Fruit fly (Drosophila melanogaster) whole organism, pupa: Measurements from ENCODE around the gene mRpL10.

Experiments
- CG12605 ChIP-seq: fragments of 200-800 bp; sonication (Bioruptor generic); IDR thresholded peaks from 2 replicates; pipeline ENCODE4 v1.3.6; 2022; ENCODE audit warnings: missing biosample characterization, missing genetic modification characterization
- CG14655 ChIP-seq: fragments of 200-800 bp; sonication (Bioruptor generic); optimal IDR thresholded peaks from 3 replicates; lab custom pipeline; 2017; ENCODE audit warnings: mild to moderate bottlenecking, missing biosample characterization, missing genetic modification reagents, missing genetic modification characterization
- CG15710 ChIP-seq: fragments of 200-800 bp; sonication (Bioruptor generic); optimal IDR thresholded peaks from 2 replicates; lab custom pipeline; 2018; ENCODE audit warnings: missing biosample characterization, mild to moderate bottlenecking, missing genetic modification characterization, moderate library complexity
- CG17806 ChIP-seq: fragments of 200-800 bp; sonication (Bioruptor generic); optimal IDR thresholded peaks from 2 replicates; lab custom pipeline; 2018; ENCODE audit warnings: missing biosample characterization, mild to moderate bottlenecking, missing genetic modification characterization, moderate library complexity
- CG32121 ChIP-seq: fragments of 200-800 bp; sonication (Bioruptor generic); IDR thresholded peaks from 2 replicates; pipeline ENCODE4 v1.3.6; 2022; ENCODE audit warnings: missing biosample characterization, missing genetic modification characterization
- CG34367 ChIP-seq: fragments of 200-800 bp; sonication (Bioruptor generic); optimal IDR thresholded peaks from 2 replicates; lab custom pipeline; 2018; ENCODE audit warnings: missing biosample characterization, mild to moderate bottlenecking, missing genetic modification characterization
- CG8159 ChIP-seq: fragments of 200-800 bp; sonication (Bioruptor generic); optimal IDR thresholded peaks from 3 replicates; lab custom pipeline; 2018; ENCODE audit warnings: missing biosample characterization, mild to moderate bottlenecking, missing genetic modification characterization, moderate library complexity
- CG8301 ChIP-seq: fragments of 200-800 bp; sonication (Bioruptor generic); optimal IDR thresholded peaks from 2 replicates; lab custom pipeline; 2018; ENCODE audit warnings: missing biosample characterization, mild to moderate bottlenecking, missing genetic modification characterization
- CG9948 ChIP-seq: fragments of 200-800 bp; sonication (Bioruptor generic); optimal IDR thresholded peaks from 2 replicates; lab custom pipeline; 2018; ENCODE audit warnings: missing biosample characterization, mild to moderate bottlenecking, missing genetic modification characterization, moderate library complexity
- EcR ChIP-seq: fragments of 200-800 bp; sonication (Bioruptor generic); optimal IDR thresholded peaks from 3 replicates; lab custom pipeline; 2019; ENCODE audit warnings: missing biosample characterization, missing genetic modification characterization, mild to moderate bottlenecking, moderate library complexity, missing genetic modification reagents
- Pif1A ChIP-seq: fragments of 200-800 bp; sonication (Bioruptor generic); optimal IDR thresholded peaks from 3 replicates; lab custom pipeline; 2016; ENCODE audit warnings: missing biosample characterization, missing genetic modification characterization
- Snoo ChIP-seq: fragments of 200-800 bp; sonication (Bioruptor generic); optimal IDR thresholded peaks from 3 replicates; lab custom pipeline; 2017; ENCODE audit warnings: missing biosample characterization, mild to moderate bottlenecking, missing genetic modification characterization, inconsistent platforms

DNA sequence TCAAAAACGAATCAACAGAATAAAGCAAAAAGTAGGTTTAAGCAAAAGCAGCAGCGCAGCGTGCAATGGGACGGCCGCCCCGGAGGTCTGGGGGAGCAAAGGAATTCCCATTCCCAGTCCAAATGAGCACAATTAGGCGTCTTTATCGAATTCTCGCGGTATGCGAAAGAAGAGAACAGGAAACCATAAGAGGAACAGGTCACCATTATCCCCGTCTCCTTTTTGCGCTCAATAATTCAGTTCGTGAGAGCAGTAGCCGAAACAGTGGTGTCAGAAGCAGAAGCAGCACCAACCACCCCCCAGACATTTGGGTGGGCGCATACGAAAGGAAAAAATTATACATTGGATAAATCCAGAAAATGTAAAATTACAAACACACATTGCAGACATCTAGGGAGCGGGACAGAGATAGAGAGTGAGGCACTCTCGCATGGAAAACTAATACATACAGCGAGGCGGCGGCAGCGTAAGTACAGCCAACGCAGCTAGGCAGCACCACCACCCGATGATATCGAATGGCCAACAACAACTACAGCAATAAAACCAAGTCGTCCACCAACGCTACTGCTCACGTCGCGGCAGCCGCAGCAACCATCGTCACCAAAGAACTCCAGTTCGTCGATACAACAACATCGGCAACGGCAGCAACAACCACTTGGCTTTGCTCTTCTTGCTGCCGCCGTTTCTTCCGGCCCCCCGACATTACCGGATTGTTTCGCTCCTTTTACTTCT is 20.5 kb downstream of the mRpL10 start:
- TF ChIP-seq Pif1A (GFP tag; lab: Kevin White, UChicago) (no peak), Snoo (tag; lab: Kevin White, UChicago) (no peak), CG12605 (GFP tag; lab: Robert Waterston, UW) (no peak), CG14655 (no peak), CG32121 (GFP tag; lab: Robert Waterston, UW) (no peak), CG8301 (no peak), CG9948 (tag; lab: Kevin White, UChicago) (no peak), CG8159 (tag; lab: Kevin White, UChicago) (no peak), CG17806 (tag; lab: Kevin White, UChicago) (no peak), CG15710 (no peak), CG34367 (tag; lab: Kevin White, UChicago) (no peak), EcR (GFP tag; lab: Kevin White, UChicago) (no peak)
